Worm (Caenorhabditis elegans): ENCODE data around the gene srd-39.
A peak's percentile ranks its signal among the peaks of the same experiment; 100 is the strongest.

The srd-39 gene

ce11 chrX:13337000-13337399 lies 36.6 kb upstream of the srd-39 start:
- TF ChIP-seq hlh-12 (tag; optimal IDR thresholded peaks at IDR 0.05) (no peak), pbrm-1 (GFP tag; IDR thresholded peaks at IDR 0.05) (0 out of 2 replicates have a peak, but pooled peaks have one; percentile 19)

ce11 chrX:13333835-13334234 lies 33.4 kb upstream of the srd-39 start, which contains the start of gene F46G10.4:
Gene F46G10.4 (plus strand): TSS chrX:13334046.
- TF ChIP-seq nhr-80 (tag; optimal IDR thresholded peaks at IDR 0.05) (peak; percentile 91), F57A8.1 (GFP tag; optimal IDR thresholded peaks at IDR 0.05) (no peak)

ce11 chrX:13331386-13331785 lies 31.0 kb upstream of the srd-39 start, which contains the start of gene sir-2.3:
Gene sir-2.3 (plus strand): TSS chrX:13331686.
- no peak for TF ChIP-seq ceh-91 (GFP tag; IDR thresholded peaks at IDR 0.05)
- TF ChIP-seq tbx-9 (tag; optimal IDR thresholded peaks at IDR 0.05; ENCODE audit: borderline replicate concordance): no peak
- no peak for TF ChIP-seq ztf-3 (GFP tag; optimal IDR thresholded peaks at IDR 0.05)
- no peak for TF ChIP-seq akir-1 (GFP tag; optimal IDR thresholded peaks at IDR 0.05)
- TF ChIP-seq Y95B8A.8 (GFP tag; IDR thresholded peaks at IDR 0.05): no peak
- no peak for TF ChIP-seq hrde-1 (tag; optimal IDR thresholded peaks at IDR 0.05; ENCODE audit: borderline replicate concordance)
- TF ChIP-seq snpc-4 (GFP tag; optimal IDR thresholded peaks at IDR 0.05): no peak
- no peak for TF ChIP-seq snpc-4 (tag; optimal IDR thresholded peaks at IDR 0.05)
- no peak for TF ChIP-seq attf-5 (GFP tag; optimal IDR thresholded peaks at IDR 0.05)
- TF ChIP-seq sptf-2 (GFP tag; optimal IDR thresholded peaks at IDR 0.05): no peak
- TF ChIP-seq pbrm-1 (GFP tag; IDR thresholded peaks at IDR 0.05): no peak
- no peak for TF ChIP-seq F49E8.2 (tag; optimal IDR thresholded peaks at IDR 0.05; ENCODE audit: insufficient read depth)
- TF ChIP-seq ztf-28 (GFP tag; IDR thresholded peaks at IDR 0.05): no peak
- TF ChIP-seq lag-1 (GFP tag; IDR thresholded peaks at IDR 0.05): no peak
- TF ChIP-seq nhr-120 (GFP tag; IDR thresholded peaks at IDR 0.05): no peak
- TF ChIP-seq B0336.3 (GFP tag; IDR thresholded peaks at IDR 0.05): no peak
- no peak for TF ChIP-seq B0261.1 (tag; optimal IDR thresholded peaks at IDR 0.05)
- no peak for TF ChIP-seq sea-2 (GFP tag; IDR thresholded peaks at IDR 0.05)

- TF ChIP-seq mcd-1 (GFP tag; IDR thresholded peaks at IDR 0.05) (peak; percentile 76), ztf-3 (GFP tag; optimal IDR thresholded peaks at IDR 0.05) (no peak), C06A6.2 (GFP tag; conservative IDR thresholded peaks at IDR 0.05) (no peak), F37B4.10 (GFP tag; IDR thresholded peaks at IDR 0.05) (no peak), F39B2.1 (GFP tag; IDR thresholded peaks at IDR 0.05) (no peak), dpff-1 (tag; optimal IDR thresholded peaks at IDR 0.05) (no peak), dox-1 (GFP tag; IDR thresholded peaks at IDR 0.05) (0 out of 2 replicates have a peak, but pooled peaks have one; percentile 23), unc-62 (GFP tag; optimal IDR thresholded peaks at IDR 0.05) (peak; percentile 36), athp-1 (tag; optimal IDR thresholded peaks at IDR 0.05) (no peak), F52B5.7 (tag; optimal IDR thresholded peaks at IDR 0.05) (no peak), let-607 (tag; optimal IDR thresholded peaks at IDR 0.05) (no peak), K11D2.4 (GFP tag; IDR thresholded peaks at IDR 0.05) (0 out of 2 replicates have a peak, but pooled peaks have one; percentile 32), lsl-1 (GFP tag; optimal IDR thresholded peaks at IDR 0.05) (no peak), B0019.2 (GFP tag; conservative IDR thresholded peaks at IDR 0.05) (no peak), madf-10 (tag; optimal IDR thresholded peaks at IDR 0.05) (no peak), mes-4 (tag; optimal IDR thresholded peaks at IDR 0.05) (no peak), tbx-9 (tag; optimal IDR thresholded peaks at IDR 0.05; ENCODE audit: borderline replicate concordance) (no peak), nhr-80 (tag; optimal IDR thresholded peaks at IDR 0.05) (peak; percentile 63), hlh-12 (tag; optimal IDR thresholded peaks at IDR 0.05) (no peak), F10E7.11 (tag; optimal IDR thresholded peaks at IDR 0.05) (no peak), lin-40 (tag; optimal IDR thresholded peaks at IDR 0.05) (peak; percentile 45), ama-1 (optimal IDR thresholded peaks at IDR 0.05) (no peak), ama-1 (GFP tag; optimal IDR thresholded peaks at IDR 0.05) (no peak), sdz-38 (tag; optimal IDR thresholded peaks at IDR 0.05) (no peak), D2030.7 (GFP tag; IDR thresholded peaks at IDR 0.05) (no peak), let-526 (GFP tag; IDR thresholded peaks at IDR 0.05) (no peak), ztf-18 (tag; optimal IDR thresholded peaks at IDR 0.05) (no peak), cebp-2 (GFP tag; IDR thresholded peaks at IDR 0.05) (no peak)
Observed at ce11 chrX:13328868-13329267, 28.5 kb upstream of the srd-39 start.
